Fruit fly (Drosophila melanogaster) whole organism, embryonic: ENCODE data around the gene Ir7g.

ENCODE experiments used
- Atf3 ChIP-seq: fragments of 200-800 bp; sonication (Bioruptor generic); optimal IDR thresholded peaks from 3 replicates; lab custom pipeline; 2016; ENCODE audit warnings: missing biosample characterization, missing genetic modification characterization
- Bdp1 ChIP-seq: fragments of 200-800 bp; sonication (Bioruptor generic); optimal IDR thresholded peaks from 3 replicates; lab custom pipeline; 2016; ENCODE audit warnings: missing biosample characterization, missing genetic modification characterization
- Bteb2 ChIP-seq: fragments of 200-800 bp; sonication (Bioruptor generic); optimal IDR thresholded peaks from 2 replicates; lab custom pipeline; 2016; ENCODE audit warnings: missing biosample characterization, missing genetic modification characterization
- CG1024 ChIP-seq: fragments of 200-800 bp; sonication (Bioruptor generic); IDR thresholded peaks from 2 replicates; pipeline ENCODE4 v1.3.6; 2022; ENCODE audit warnings: missing biosample characterization, missing genetic modification characterization
- CG11398 ChIP-seq: fragments of 200-800 bp; sonication (Bioruptor generic); optimal IDR thresholded peaks from 2 replicates; lab custom pipeline; 2016; ENCODE audit warnings: missing biosample characterization, missing genetic modification characterization
- CG12236 ChIP-seq: fragments of 200-800 bp; sonication (Bioruptor generic); optimal IDR thresholded peaks from 2 replicates; lab custom pipeline; 2016; ENCODE audit warnings: missing biosample characterization, missing genetic modification characterization
- CG13424 ChIP-seq: fragments of 200-800 bp; sonication (Bioruptor generic); optimal IDR thresholded peaks from 2 replicates; lab custom pipeline; 2019; ENCODE audit warnings: missing biosample characterization, mild to moderate bottlenecking, missing genetic modification characterization, moderate library complexity
- CG13894 ChIP-seq: fragments of 200-800 bp; sonication (Bioruptor generic); optimal IDR thresholded peaks from 3 replicates; lab custom pipeline; 2018; ENCODE audit warnings: missing biosample characterization, mild to moderate bottlenecking, missing genetic modification characterization, moderate library complexity
- CG14050 ChIP-seq: fragments of 200-800 bp; sonication (Bioruptor generic); IDR thresholded peaks from 3 replicates; pipeline ENCODE4 v1.3.6; 2022; ENCODE audit warnings: missing biosample characterization, missing genetic modification characterization
- CG14441 ChIP-seq: fragments of 200-800 bp; sonication (Bioruptor generic); IDR thresholded peaks from 2 replicates; pipeline ENCODE4 v1.3.6; 2022; ENCODE audit warnings: missing biosample characterization, missing genetic modification characterization
- CG15073 ChIP-seq: fragments of 200-800 bp; sonication (Bioruptor generic); optimal IDR thresholded peaks from 2 replicates; lab custom pipeline; 2016; ENCODE audit warnings: missing biosample characterization, missing genetic modification characterization
- CG15479 ChIP-seq: fragments of 200-800 bp; sonication (Bioruptor generic); optimal IDR thresholded peaks from 3 replicates; lab custom pipeline; 2019; ENCODE audit warnings: missing biosample characterization, mild to moderate bottlenecking, missing genetic modification characterization, moderate library complexity
- CG1602 ChIP-seq: fragments of 200-800 bp; sonication (Bioruptor generic); optimal IDR thresholded peaks from 3 replicates; lab custom pipeline; 2016; ENCODE audit warnings: missing biosample characterization, missing genetic modification characterization
- CG17328 ChIP-seq: fragments of 200-800 bp; sonication (Bioruptor generic); IDR thresholded peaks from 2 replicates; pipeline ENCODE4 v1.3.6; 2022; ENCODE audit warnings: missing biosample characterization, missing genetic modification characterization
- CG17359 ChIP-seq: fragments of 200-800 bp; sonication (Bioruptor generic); optimal IDR thresholded peaks from 3 replicates; lab custom pipeline; 2018; ENCODE audit warnings: missing biosample characterization, mild to moderate bottlenecking, missing genetic modification characterization, moderate library complexity
- CG17829 ChIP-seq: fragments of 200-800 bp; optimal IDR thresholded peaks from 2 replicates; lab custom pipeline; 2019; ENCODE audit warnings: missing biosample characterization, mild to moderate bottlenecking, missing genetic modification characterization, moderate library complexity
- CG6175 ChIP-seq: fragments of 200-800 bp; sonication (Bioruptor generic); IDR thresholded peaks from 3 replicates; pipeline ENCODE4 v1.3.6; 2022; ENCODE audit warnings: missing biosample characterization, missing genetic modification characterization
- CG7271 ChIP-seq: fragments of 200-800 bp; sonication (Bioruptor generic); optimal IDR thresholded peaks from 2 replicates; lab custom pipeline; 2018; ENCODE audit warnings: missing biosample characterization, mild to moderate bottlenecking, missing genetic modification characterization, moderate library complexity
- CG7928 ChIP-seq: fragments of 200-800 bp; sonication (Bioruptor generic); optimal IDR thresholded peaks from 2 replicates; lab custom pipeline; 2017; ENCODE audit warnings: missing biosample characterization, mild to moderate bottlenecking, missing genetic modification characterization
- CkIIα-i1 ChIP-seq: fragments of 200-800 bp; sonication (Bioruptor generic); IDR thresholded peaks from 2 replicates; pipeline ENCODE4 v1.3.6; 2022; ENCODE audit warnings: missing biosample characterization, missing genetic modification characterization
- Dek ChIP-seq: fragments of 200-800 bp; sonication (Bioruptor generic); optimal IDR thresholded peaks from 3 replicates; lab custom pipeline; 2019; ENCODE audit warnings: missing biosample characterization, mild to moderate bottlenecking, missing genetic modification characterization, moderate library complexity
- Dll ChIP-seq: fragments of 200-800 bp; sonication (Bioruptor generic); IDR thresholded peaks from 4 replicates; pipeline ENCODE4 v1.3.6; 2022; ENCODE audit warnings: missing biosample characterization, missing genetic modification characterization; ENCODE audit not compliant: partially characterized antibody
- Dref ChIP-seq: fragments of 200-800 bp; sonication (Bioruptor generic); IDR thresholded peaks from 2 replicates; pipeline ENCODE4 v1.3.6; 2022; ENCODE audit warnings: missing biosample characterization, missing genetic modification characterization
- ERR ChIP-seq: fragments of 200-800 bp; sonication (Bioruptor generic); optimal IDR thresholded peaks from 2 replicates; lab custom pipeline; 2016; ENCODE audit warnings: missing biosample characterization, missing genetic modification characterization
- GATAe ChIP-seq: fragments of 200-800 bp; sonication (Bioruptor generic); conservative IDR thresholded peaks from 2 replicates; pipeline ENCODE4 v1.3.6; 2022; ENCODE audit warnings: missing biosample characterization, missing genetic modification characterization
- Gug ChIP-seq: fragments of 200-800 bp; sonication (Bioruptor generic); IDR thresholded peaks from 4 replicates; pipeline ENCODE4 v1.3.6; 2022; ENCODE audit warnings: missing biosample characterization, missing genetic modification characterization
- HHEX ChIP-seq: fragments of 200-800 bp; sonication (Bioruptor generic); optimal IDR thresholded peaks from 3 replicates; lab custom pipeline; 2017; ENCODE audit warnings: missing biosample characterization, mild to moderate bottlenecking, missing genetic modification characterization, missing genetic modification reagents
- HmgD ChIP-seq: fragments of 200-800 bp; sonication (Bioruptor generic); optimal IDR thresholded peaks from 3 replicates; lab custom pipeline; 2016; ENCODE audit warnings: missing biosample characterization, missing genetic modification characterization
- Hmr ChIP-seq: fragments of 200-800 bp; sonication (Bioruptor generic); optimal IDR thresholded peaks from 3 replicates; lab custom pipeline; 2017; ENCODE audit warnings: mild to moderate bottlenecking, missing biosample characterization, missing genetic modification reagents, missing genetic modification characterization
- Oli ChIP-seq: fragments of 200-800 bp; sonication (Bioruptor generic); optimal IDR thresholded peaks from 2 replicates; lab custom pipeline; 2018; ENCODE audit warnings: missing biosample characterization, mild to moderate bottlenecking, missing genetic modification characterization, moderate library complexity
- Rfx ChIP-seq: fragments of 200-800 bp; sonication (Bioruptor generic); IDR thresholded peaks from 2 replicates; pipeline ENCODE4 v1.3.6; 2022; ENCODE audit warnings: missing biosample characterization, missing genetic modification characterization
- Ssrp ChIP-seq: fragments of 200-800 bp; sonication (Bioruptor generic); optimal IDR thresholded peaks from 2 replicates; lab custom pipeline; 2018; ENCODE audit warnings: missing biosample characterization, mild to moderate bottlenecking, missing genetic modification characterization, moderate library complexity
- Usf ChIP-seq: fragments of 200-800 bp; sonication (Bioruptor generic); optimal IDR thresholded peaks from 2 replicates; lab custom pipeline; 2017; ENCODE audit warnings: missing genotype, missing biosample characterization, missing genetic modification characterization
- Xbp1 ChIP-seq: fragments of 200-800 bp; sonication (Bioruptor generic); optimal IDR thresholded peaks from 3 replicates; lab custom pipeline; 2016; ENCODE audit warnings: missing biosample characterization, mild to moderate bottlenecking, missing genetic modification characterization
- ap ChIP-seq: fragments of 200-800 bp; sonication (Bioruptor generic); IDR thresholded peaks from 2 replicates; pipeline ENCODE4 v1.3.6; 2022; ENCODE audit warnings: missing biosample characterization, missing genetic modification characterization
- cas ChIP-seq: fragments of 200-800 bp; sonication (Bioruptor generic); IDR thresholded peaks from 2 replicates; pipeline ENCODE4 v1.3.6; 2022; ENCODE audit warnings: missing biosample characterization, missing genetic modification characterization
- ems ChIP-seq: fragments of 200-800 bp; sonication (Bioruptor generic); optimal IDR thresholded peaks from 3 replicates; lab custom pipeline; 2016; ENCODE audit warnings: missing biosample characterization, missing genetic modification characterization
- ham ChIP-seq: fragments of 200-800 bp; sonication (Bioruptor generic); IDR thresholded peaks from 2 replicates; pipeline ENCODE4 v1.3.6; 2022; ENCODE audit warnings: missing biosample characterization, missing genetic modification characterization
- kah ChIP-seq: fragments of 200-800 bp; sonication (Bioruptor generic); optimal IDR thresholded peaks from 2 replicates; lab custom pipeline; 2018; ENCODE audit warnings: missing biosample characterization, mild to moderate bottlenecking, missing genetic modification characterization
- knrl ChIP-seq: fragments of 200-800 bp; sonication (Bioruptor generic); IDR thresholded peaks from 3 replicates; pipeline ENCODE4 v1.3.6; 2022; ENCODE audit warnings: missing biosample characterization, missing genetic modification characterization; ENCODE audit not compliant: partially characterized antibody
- lmd ChIP-seq: fragments of 200-800 bp; sonication (Bioruptor generic); IDR thresholded peaks from 2 replicates; pipeline ENCODE4 v1.3.6; 2022; ENCODE audit warnings: missing biosample characterization, missing genetic modification characterization
- odd ChIP-seq: fragments of 200-800 bp; sonication (Bioruptor generic); optimal IDR thresholded peaks from 2 replicates; lab custom pipeline; 2017; ENCODE audit warnings: missing biosample characterization, mild to moderate bottlenecking, missing genetic modification characterization
- prd ChIP-seq, 3 experiments: fragments of >200 bp in 2 of 3; fragments of 200-800 bp in 1 of 3; sonication (Bioruptor generic) in 1 of 3; optimal IDR thresholded peaks in 2 of 3; IDR thresholded peaks in 1 of 3; 2 replicates in 2 of 3; 3 replicates in 1 of 3; pipeline versions ENCODE4 v1.3.6 to Lab custom; 2017 to 2022; ENCODE audit warnings: missing biosample characterization in 1 of 3, missing genetic modification characterization in 1 of 3
- rib ChIP-seq: fragments of 200-800 bp; sonication (Bioruptor generic); IDR thresholded peaks from 2 replicates; pipeline ENCODE4 v1.3.6; 2022; ENCODE audit warnings: missing biosample characterization, missing genetic modification characterization
- sc ChIP-seq, 3 experiments: fragments of >200 bp in 2 of 3; fragments of 200-800 bp in 1 of 3; sonication (Bioruptor generic) in 1 of 3; optimal IDR thresholded peaks; 2 replicates in 2 of 3; 3 replicates in 1 of 3; lab custom pipeline; 2017; ENCODE audit warnings: mild to moderate bottlenecking in 1 of 3, missing biosample characterization in 1 of 3, missing genetic modification characterization in 1 of 3, missing genetic modification reagents in 1 of 3
- sim ChIP-seq: fragments of 200-800 bp; sonication (Bioruptor generic); IDR thresholded peaks from 2 replicates; pipeline ENCODE4 v1.3.6; 2022; ENCODE audit warnings: missing biosample characterization, missing genetic modification characterization
- stwl ChIP-seq: fragments of 200-800 bp; sonication (Bioruptor generic); optimal IDR thresholded peaks from 3 replicates; lab custom pipeline; 2018; ENCODE audit warnings: missing biosample characterization, mild to moderate bottlenecking, missing genetic modification characterization, moderate library complexity
- tna ChIP-seq: fragments of 200-800 bp; sonication (Bioruptor generic); IDR thresholded peaks from 2 replicates; pipeline ENCODE4 v1.3.6; 2022; ENCODE audit warnings: missing biosample characterization, missing genetic modification characterization; ENCODE audit not compliant: partially characterized antibody
- vfl ChIP-seq: fragments of 200-800 bp; sonication (Bioruptor generic); optimal IDR thresholded peaks from 2 replicates; lab custom pipeline; 2016; ENCODE audit warnings: missing biosample characterization, missing genetic modification characterization
- zfh1 ChIP-seq: fragments of 200-800 bp; sonication (Bioruptor generic); IDR thresholded peaks from 3 replicates; pipeline ENCODE4 v1.3.6; 2022; ENCODE audit warnings: missing biosample characterization, missing genetic modification characterization
- zfh2 ChIP-seq: fragments of 200-800 bp; sonication (Bioruptor generic); optimal IDR thresholded peaks from 2 replicates; lab custom pipeline; 2016; ENCODE audit warnings: missing biosample characterization, missing genetic modification characterization

Ir7g gene

DNA sequence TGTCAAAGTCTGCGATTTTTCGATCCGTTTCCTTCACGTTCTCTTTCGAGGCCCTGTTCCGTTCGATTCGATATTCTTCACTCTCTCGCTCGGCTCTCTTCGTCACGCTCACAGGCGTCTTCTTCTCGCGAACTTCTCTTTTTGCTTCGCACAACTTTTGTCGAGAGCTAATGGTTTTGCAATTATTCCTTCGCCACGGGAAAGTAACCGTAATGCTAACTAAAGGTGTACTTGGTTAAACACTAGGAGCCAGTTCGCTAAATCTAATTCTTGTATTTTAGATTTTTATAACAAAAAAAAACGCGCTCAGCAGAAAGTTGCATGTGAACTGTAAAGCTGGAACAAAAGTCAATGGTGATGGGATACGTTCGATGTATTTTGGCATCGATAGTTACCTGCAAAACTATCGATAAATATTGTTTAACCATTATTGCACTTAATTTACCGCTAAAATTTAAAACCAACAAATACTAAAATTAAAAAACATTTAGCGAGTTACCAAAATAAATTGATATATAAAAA, 46.6 kb downstream of the Ir7g start, which contains the start of gene mahe (continued):
- TF ChIP-seq rib (no peak), sim (GFP tag; lab: Robert Waterston, UW) (no peak), Hmr (GFP tag; lab: Kevin White, UChicago) (no peak), sc (optimal IDR thresholded peaks at IDR 0.05; lab: Kevin White, UChicago) (no peak), sc (GFP tag; optimal IDR thresholded peaks at IDR 0.05; lab: Kevin White, UChicago) (no peak), CG14441 (GFP tag; lab: Robert Waterston, UW) (no peak), ham (GFP tag; lab: Robert Waterston, UW) (no peak), CG12236 (no peak), CG11398 (no peak), CG14050 (GFP tag; lab: Robert Waterston, UW) (no peak), Rfx (GFP tag; lab: Robert Waterston, UW) (peak; percentile 8; the same call in 1 of the 2 replicates), Gug (no peak), Usf (GFP tag; lab: Kevin White, UChicago) (no peak), tna (GFP tag; lab: Robert Waterston, UW) (peak; percentile 63), CG1602 (GFP tag; lab: Kevin White, UChicago) (no peak), vfl (GFP tag; lab: Kevin White, UChicago) (no peak), CG7928 (GFP tag; lab: Kevin White, UChicago) (no peak), CG15073 (GFP tag; lab: Kevin White, UChicago) (no peak), Dll (peak; percentile 87), CkIIα-i1 (GFP tag; lab: Robert Waterston, UW) (no peak), CG13894 (tag; lab: Kevin White, UChicago) (no peak), ems (GFP tag; lab: Kevin White, UChicago) (no peak), kah (no peak), Atf3 (no peak), stwl (no peak), ap (no peak), Xbp1 (GFP tag; lab: Kevin White, UChicago) (no peak), CG17829 (no peak), CG6175 (GFP tag; lab: Robert Waterston, UW) (no peak), CG15479 (GFP tag; lab: Kevin White, UChicago) (peak; percentile 25), prd (optimal IDR thresholded peaks at IDR 0.05; lab: Kevin White, UChicago) (no peak), prd (GFP tag; IDR thresholded peaks at IDR 0.05; lab: Robert Waterston, UW) (no peak), HHEX (GFP tag; lab: Kevin White, UChicago) (no peak), Ssrp (tag; lab: Kevin White, UChicago) (no peak), GATAe (no peak), CG7271 (tag; lab: Kevin White, UChicago) (no peak), CG1024 (GFP tag; lab: Robert Waterston, UW) (no peak), CG13424 (no peak), cas (GFP tag; lab: Robert Waterston, UW) (no peak), Bdp1 (no peak), Oli (no peak), lmd (GFP tag; lab: Robert Waterston, UW) (no peak), zfh1 (no peak), Dref (GFP tag; lab: Robert Waterston, UW) (peak; percentile 85), Bteb2 (GFP tag; lab: Kevin White, UChicago) (no peak), CG17328 (GFP tag; lab: Robert Waterston, UW) (no peak), CG17359 (tag; lab: Kevin White, UChicago) (no peak), ERR (GFP tag; lab: Kevin White, UChicago) (no peak), Dek (no peak), odd (GFP tag; lab: Kevin White, UChicago) (no peak), HmgD (GFP tag; lab: Kevin White, UChicago) (no peak), zfh2 (GFP tag; lab: Kevin White, UChicago) (no peak), knrl (peak; percentile 80)
